Worm (Caenorhabditis elegans) whole organism, late embryonic: ENCODE measurements around the gene Y17G9B.4.

Experiments used
- K09A11.1 ChIP-seq: sonication (generic microtip); optimal IDR thresholded peaks from 2 replicates; lab custom pipeline; 2017; ENCODE audit warnings: antibody characterized with exemption, mild to moderate bottlenecking, missing genetic modification characterization, missing compliant biosample characterization; ENCODE audit not compliant: insufficient read depth
- T23F11.4 ChIP-seq: fragments of 200-800 bp; sonication (Bioruptor generic); optimal IDR thresholded peaks from 2 replicates; lab custom pipeline; 2018; ENCODE audit warnings: mild to moderate bottlenecking, missing genetic modification characterization, missing compliant biosample characterization
- ceh-19 ChIP-seq: fragments of 200-800 bp; sonication (Bioruptor generic); optimal IDR thresholded peaks from 2 replicates; lab custom pipeline; 2018; ENCODE audit warnings: mild to moderate bottlenecking, missing genetic modification characterization, missing compliant biosample characterization
- ceh-2 ChIP-seq: sonication (generic microtip); optimal IDR thresholded peaks from 2 replicates; lab custom pipeline; 2016; ENCODE audit warnings: missing genotype, missing genetic modification characterization, missing compliant biosample characterization
- ceh-31 ChIP-seq: sonication (generic microtip); optimal IDR thresholded peaks from 2 replicates; lab custom pipeline; 2016; ENCODE audit warnings: missing genetic modification characterization, missing compliant biosample characterization
- ceh-34 ChIP-seq: sonication (generic microtip); optimal IDR thresholded peaks from 2 replicates; lab custom pipeline; 2016; ENCODE audit warnings: mild to moderate bottlenecking, missing genetic modification characterization, missing compliant biosample characterization
- ceh-48 ChIP-seq: sonication (generic microtip); optimal IDR thresholded peaks from 2 replicates; lab custom pipeline; 2016; ENCODE audit warnings: missing genetic modification characterization, inconsistent platforms, missing compliant biosample characterization
- ceh-9 ChIP-seq: sonication (generic microtip); optimal IDR thresholded peaks from 2 replicates; lab custom pipeline; 2016; ENCODE audit warnings: mild to moderate bottlenecking, missing genetic modification characterization, inconsistent platforms, missing compliant biosample characterization
- che-1 ChIP-seq: sonication (generic microtip); optimal IDR thresholded peaks from 2 replicates; lab custom pipeline; 2016; ENCODE audit warnings: mild to moderate bottlenecking, missing genetic modification characterization, missing compliant biosample characterization
- dmd-4 ChIP-seq: sonication (generic microtip); optimal IDR thresholded peaks from 2 replicates; lab custom pipeline; 2016; ENCODE audit warnings: borderline replicate concordance, missing genetic modification characterization, missing compliant biosample characterization
- dve-1 ChIP-seq: sonication (generic microtip); optimal IDR thresholded peaks from 2 replicates; lab custom pipeline; 2017; ENCODE audit warnings: antibody characterized with exemption, mild to moderate bottlenecking, missing genetic modification characterization, missing compliant biosample characterization
- elt-2 ChIP-seq: sonication (generic microtip); optimal IDR thresholded peaks from 2 replicates; lab custom pipeline; 2016; ENCODE audit warnings: missing genetic modification reagents, missing genetic modification characterization, missing compliant biosample characterization
- ets-4 ChIP-seq: sonication (generic microtip); optimal IDR thresholded peaks from 2 replicates; lab custom pipeline; 2016; ENCODE audit warnings: missing genetic modification characterization, missing compliant biosample characterization
- eyg-1 ChIP-seq: sonication (generic microtip); optimal IDR thresholded peaks from 2 replicates; lab custom pipeline; 2016; ENCODE audit warnings: missing genotype, missing genetic modification characterization, missing compliant biosample characterization
- hlh-15 ChIP-seq: sonication (generic microtip); optimal IDR thresholded peaks from 2 replicates; lab custom pipeline; 2016; ENCODE audit warnings: missing genetic modification characterization, missing compliant biosample characterization
- hlh-8 ChIP-seq: sonication (generic microtip); optimal IDR thresholded peaks from 2 replicates; lab custom pipeline; 2016; ENCODE audit warnings: missing genotype, missing genetic modification characterization, missing compliant biosample characterization
- lin-11 ChIP-seq: fragments of 200-800 bp; sonication (Bioruptor generic); optimal IDR thresholded peaks from 2 replicates; lab custom pipeline; 2018; ENCODE audit warnings: mild to moderate bottlenecking, missing genetic modification characterization, missing compliant biosample characterization
- madf-2 ChIP-seq: sonication (generic microtip); optimal IDR thresholded peaks from 2 replicates; lab custom pipeline; 2017; ENCODE audit warnings: missing genetic modification characterization, missing compliant biosample characterization
- nfya-1 ChIP-seq: sonication (generic microtip); optimal IDR thresholded peaks from 2 replicates; lab custom pipeline; 2017; ENCODE audit warnings: missing genetic modification characterization, mild to moderate bottlenecking, missing compliant biosample characterization, antibody characterized with exemption, moderate library complexity
- nhr-11 ChIP-seq: fragments of 150-350 bp; optimal IDR thresholded peaks from 2 replicates; lab custom pipeline; 2014; ENCODE audit warnings: missing biosample characterization, missing genetic modification characterization
- odd-2 ChIP-seq: sonication (generic microtip); optimal IDR thresholded peaks from 2 replicates; lab custom pipeline; 2017; ENCODE audit warnings: antibody characterized with exemption, mild to moderate bottlenecking, missing genetic modification characterization, missing compliant biosample characterization
- pqm-1 ChIP-seq: sonication (generic microtip); optimal IDR thresholded peaks from 2 replicates; lab custom pipeline; 2016; ENCODE audit warnings: missing genetic modification characterization, missing compliant biosample characterization
- pros-1 ChIP-seq: fragments of 150-350 bp; optimal IDR thresholded peaks from 2 replicates; lab custom pipeline; 2014; ENCODE audit warnings: missing biosample characterization, missing genetic modification reagents, missing genetic modification characterization
- ref-2 ChIP-seq: sonication (generic microtip); optimal IDR thresholded peaks from 2 replicates; lab custom pipeline; 2016; ENCODE audit warnings: missing genetic modification characterization, missing compliant biosample characterization
- sdc-2 ChIP-seq: sonication (generic microtip); optimal IDR thresholded peaks from 2 replicates; lab custom pipeline; 2016; ENCODE audit warnings: missing genotype, missing genetic modification characterization, missing compliant biosample characterization
- tbx-2 ChIP-seq: sonication (generic microtip); optimal IDR thresholded peaks from 2 replicates; lab custom pipeline; 2016; ENCODE audit warnings: missing genetic modification characterization, missing compliant biosample characterization
- tbx-7 ChIP-seq: sonication (generic microtip); optimal IDR thresholded peaks from 2 replicates; lab custom pipeline; 2016; ENCODE audit warnings: missing genotype, missing genetic modification characterization, missing compliant biosample characterization
- unc-55 ChIP-seq: sonication (generic microtip); optimal IDR thresholded peaks from 2 replicates; lab custom pipeline; 2017; ENCODE audit warnings: missing biosample characterization, missing genetic modification reagents, missing genetic modification characterization
- ztf-16 ChIP-seq: sonication (generic microtip); optimal IDR thresholded peaks from 2 replicates; lab custom pipeline; 2017; ENCODE audit warnings: missing genetic modification characterization, missing compliant biosample characterization

The Y17G9B.4 gene

DNA sequence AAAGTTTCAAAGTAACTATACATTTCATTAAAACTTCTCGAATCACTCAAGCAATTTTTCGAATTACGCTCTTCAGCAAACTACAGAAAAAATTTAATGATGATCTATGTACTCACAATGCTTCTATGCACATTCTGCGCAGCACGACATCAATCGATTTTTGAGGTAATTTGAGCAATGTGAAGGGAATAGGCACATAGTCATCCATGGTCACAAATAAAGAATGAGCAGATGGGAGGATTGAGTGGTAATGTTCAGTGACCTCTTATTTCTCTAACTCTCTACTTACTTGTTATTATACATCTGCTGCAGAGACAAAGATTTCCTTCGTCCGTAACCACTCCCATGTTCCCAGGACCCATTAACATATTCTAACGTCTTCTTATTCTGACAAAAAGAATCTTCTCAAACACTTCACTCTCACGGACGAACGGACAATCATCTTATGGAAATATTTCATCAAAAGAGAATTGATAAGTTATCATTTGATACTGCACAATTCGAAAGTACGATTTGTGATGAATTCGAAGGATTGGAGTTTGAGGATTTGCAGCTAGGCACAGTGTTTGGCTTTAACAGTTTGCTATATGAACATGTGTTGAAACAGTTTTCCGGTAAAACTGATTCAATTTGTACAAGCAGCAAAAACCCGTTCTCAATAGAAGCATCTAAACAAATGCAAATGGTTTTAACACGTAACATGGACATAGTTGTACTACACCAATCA, 4.2 kb downstream of the Y17G9B.4 start, which contains the start of the genes fbxb-77 and Y17G9B.11:
TSS of gene fbxb-77 (minus strand) at position 229 of the 727 bp plus-strand sequence.
TSS of gene Y17G9B.11 (plus strand) at position 677 of the 727 bp plus-strand sequence.
- TF ChIP-seq ceh-34 (peak; percentile 61), pros-1 (tag; lab: Kevin White, UChicago) (no peak), ref-2 (tag; lab: Kevin White, UChicago) (peak; percentile 34), ceh-48 (peak; percentile 44), unc-55 (GFP tag; lab: Kevin White, UChicago) (no peak), ceh-9 (tag; lab: Kevin White, UChicago) (no peak), hlh-15 (tag; lab: Kevin White, UChicago) (no peak), eyg-1 (tag; lab: Kevin White, UChicago) (no peak), tbx-7 (no peak), tbx-2 (tag; lab: Kevin White, UChicago) (no peak), nhr-11 (no peak)

DNA sequence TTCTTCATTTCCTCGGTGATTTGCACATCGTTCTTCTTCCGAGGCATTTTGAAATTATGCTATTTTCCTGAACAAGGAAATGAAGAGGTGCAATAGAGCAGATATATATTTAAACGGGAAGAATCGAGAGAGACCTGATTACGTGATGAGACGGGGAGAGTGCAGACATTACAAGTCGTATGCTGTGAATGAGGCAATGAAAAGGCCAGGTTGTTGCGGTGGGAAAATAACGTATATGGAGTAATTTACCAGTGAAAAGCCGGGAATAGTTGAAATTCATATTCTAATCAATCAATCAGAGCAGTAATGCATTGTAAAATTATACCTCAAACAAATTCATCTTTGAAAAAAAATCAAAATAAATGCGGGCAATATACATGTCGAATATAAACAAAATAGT, 6.7 kb downstream of the Y17G9B.4 start, which contains the start of gene Y17G9B.8:
TSS of gene Y17G9B.8 (minus strand) at position 182 of the 400 bp plus-strand sequence.
- TF ChIP-seq T23F11.4 (no peak), ceh-2 (no peak), lin-11 (tag; lab: Kevin White, UChicago) (no peak), ets-4 (tag; lab: Kevin White, UChicago) (no peak), sdc-2 (tag; lab: Kevin White, UChicago) (no peak), hlh-15 (tag; lab: Kevin White, UChicago) (no peak)

DNA sequence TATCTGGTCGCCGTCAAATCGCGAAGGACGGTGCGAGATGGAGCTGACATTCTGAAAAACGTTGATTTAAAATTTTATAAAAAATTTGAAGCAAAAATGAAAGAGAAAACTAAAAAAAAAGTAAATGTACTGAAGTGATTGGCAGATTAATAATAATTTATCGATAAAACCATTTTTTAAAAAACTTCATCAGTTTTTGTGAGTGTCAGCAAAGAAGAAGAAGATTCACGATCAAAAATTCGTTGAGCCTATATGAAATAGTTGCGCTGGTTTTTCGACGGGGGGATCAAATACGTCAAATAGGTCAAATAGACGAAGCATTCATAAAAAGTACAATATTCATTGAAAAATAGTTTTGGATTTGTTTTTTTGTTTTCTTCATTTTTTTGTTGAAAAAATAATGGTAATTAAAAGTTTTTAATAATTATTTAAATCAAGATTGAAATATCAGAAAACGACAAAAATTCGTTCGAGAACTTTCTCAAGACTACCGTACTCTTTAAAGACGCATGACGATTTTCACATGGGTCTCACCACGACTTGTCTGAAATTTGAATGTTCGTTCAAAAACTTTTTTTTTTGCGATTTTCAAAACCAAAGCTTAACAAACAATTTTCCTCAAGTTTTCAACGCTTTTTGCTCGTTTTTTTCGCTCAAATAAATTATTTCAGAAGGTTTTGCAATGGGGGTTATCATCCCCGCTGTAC, 8.6 kb downstream of the Y17G9B.4 start, which contains the start of the genes memi-1 and cyp-31A3:
TSS of gene memi-1 (minus strand) at position 51 of the 707 bp plus-strand sequence.
TSS of gene cyp-31A3 (plus strand) at position 672 of the 707 bp plus-strand sequence.
- TF ChIP-seq madf-2 (tag; lab: Kevin White, UChicago) (no peak), che-1 (no peak)
- TF ChIP-seq, all 69 proteins: peak for 0

DNA sequence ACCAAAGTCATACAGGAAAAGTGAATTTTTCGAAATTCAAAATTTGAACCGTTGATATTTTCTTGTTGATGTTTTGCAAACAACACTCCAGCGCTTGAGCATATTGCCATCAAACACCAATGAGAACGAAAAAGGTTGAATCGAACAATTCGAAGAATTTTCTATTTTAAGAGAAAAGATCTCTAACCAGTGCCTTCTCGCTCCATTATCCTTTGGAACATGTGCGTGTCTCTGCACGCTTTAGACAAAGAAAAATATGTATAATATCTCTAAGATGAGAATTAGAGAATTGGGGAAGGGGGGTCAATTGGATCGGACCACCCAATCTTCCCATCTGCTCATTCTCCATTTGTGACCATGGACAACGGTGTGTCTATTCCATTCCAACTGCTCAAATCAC, 11.9 kb downstream of the Y17G9B.4 start, which contains the start of gene Y17G9B.2:
TSS of gene Y17G9B.2 (plus strand) at position 301 of the 400 bp plus-strand sequence.
- TF ChIP-seq odd-2 (tag; lab: Kevin White, UChicago): no peak

DNA sequence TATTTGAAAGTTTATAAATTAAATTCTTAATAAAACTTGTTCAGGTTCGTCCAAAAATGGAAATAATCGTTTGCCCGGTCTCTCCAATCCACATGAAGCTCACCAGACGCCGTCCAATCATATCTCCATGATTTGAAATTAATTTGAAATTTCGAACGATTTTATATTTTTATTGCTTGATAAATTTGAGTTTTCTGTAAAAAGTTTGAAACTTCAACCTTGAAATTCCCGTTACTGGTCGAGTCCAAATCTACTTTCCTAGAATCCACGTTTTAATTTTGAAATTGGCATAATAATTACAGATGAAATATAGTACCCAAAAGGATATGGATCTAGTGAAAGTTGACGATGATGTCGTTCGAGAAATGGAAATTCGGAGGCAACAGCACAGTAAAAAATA, 12.5 kb downstream of the Y17G9B.4 start, which contains the start of gene npp-26:
TSS of gene npp-26 (plus strand) at position 301 of the 400 bp plus-strand sequence.
- TF ChIP-seq tbx-7 (no peak), K09A11.1 (tag; lab: Kevin White, UChicago) (no peak), eyg-1 (tag; lab: Kevin White, UChicago) (no peak), nfya-1 (no peak), ceh-2 (no peak), dve-1 (tag; lab: Kevin White, UChicago) (no peak), dmd-4 (tag; lab: Kevin White, UChicago) (no peak), hlh-8 (tag; lab: Kevin White, UChicago) (no peak), ceh-34 (no peak), pqm-1 (no peak), ceh-19 (GFP tag; lab: Kevin White, UChicago) (no peak), elt-2 (tag; lab: Kevin White, UChicago) (no peak), hlh-15 (tag; lab: Kevin White, UChicago) (no peak), ceh-31 (tag; lab: Kevin White, UChicago) (no peak), T23F11.4 (no peak), ztf-16 (no peak)
- TF ChIP-seq, all 69 proteins: peak for 0
